Fruit fly (Drosophila melanogaster) whole organism, larva: ENCODE measurements around the gene CG45002.

Experiments
- noc ChIP-seq: fragments of 200-800 bp; sonication (Bioruptor generic); optimal IDR thresholded peaks from 3 replicates; lab custom pipeline; 2019; ENCODE audit warnings: missing biosample characterization, mild to moderate bottlenecking, missing genetic modification characterization, moderate library complexity

CG45002 gene

DNA sequence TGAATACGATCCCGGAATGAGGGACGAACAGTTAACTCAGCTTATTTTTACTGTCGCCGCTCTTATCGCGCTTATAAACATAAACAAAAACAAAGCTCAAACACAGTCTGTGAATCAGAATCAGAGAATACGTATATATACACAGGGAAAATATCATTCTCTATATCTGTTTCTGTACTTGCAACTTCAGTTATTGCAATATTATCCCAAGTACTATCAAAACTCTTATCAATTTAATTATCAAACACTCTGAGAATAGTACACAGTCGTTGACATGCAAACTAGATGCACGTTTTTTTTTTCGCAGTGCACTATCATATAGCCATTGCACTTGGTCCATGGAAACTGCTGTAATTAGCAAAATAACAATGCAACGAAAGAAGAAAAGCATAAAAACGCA is 121.1 kb downstream of the CG45002 start:
- no peak for TF ChIP-seq noc (tag; lab: Kevin White, UChicago)

DNA sequence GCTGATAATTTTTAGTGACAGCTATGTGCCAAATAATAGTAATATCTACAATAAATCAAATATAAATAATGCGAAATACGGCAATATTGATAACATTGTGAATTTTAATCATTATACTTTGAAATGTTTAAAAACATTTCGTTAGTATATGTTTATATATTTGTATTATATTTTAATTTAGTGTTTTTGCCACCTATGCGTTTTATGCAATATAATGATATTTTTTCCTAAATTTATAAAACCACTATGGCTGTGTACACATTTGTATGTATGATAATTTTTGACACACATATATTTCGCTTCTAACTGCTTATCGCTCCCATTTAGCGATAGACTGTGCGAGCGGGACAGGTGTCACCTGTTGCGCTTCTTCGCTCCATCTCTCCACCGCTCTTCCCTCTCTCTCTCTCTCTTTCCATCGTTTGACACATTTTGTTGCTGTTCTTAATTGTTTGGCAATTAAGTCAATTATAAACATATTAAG is 122.4 kb downstream of the CG45002 start:
- TF ChIP-seq noc (tag; lab: Kevin White, UChicago): peak; percentile 94

DNA sequence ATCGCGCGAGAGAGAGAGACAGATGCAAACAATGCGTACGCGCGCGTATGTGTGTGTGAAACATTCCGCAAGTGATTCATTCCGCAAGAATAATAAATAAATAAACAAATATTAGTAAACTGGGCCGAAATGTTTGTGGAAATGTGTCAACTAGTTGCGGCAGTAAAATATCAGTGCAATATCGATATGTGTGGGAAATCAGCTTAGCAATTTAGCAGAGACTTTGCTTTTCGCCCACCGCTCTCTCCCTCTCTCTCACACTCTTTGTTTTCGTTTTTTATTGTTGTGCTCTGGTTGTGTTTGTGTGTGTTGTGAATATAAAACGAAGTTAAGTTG is 123.0 kb downstream of the CG45002 start:
- TF ChIP-seq noc (tag; lab: Kevin White, UChicago): no peak

DNA sequence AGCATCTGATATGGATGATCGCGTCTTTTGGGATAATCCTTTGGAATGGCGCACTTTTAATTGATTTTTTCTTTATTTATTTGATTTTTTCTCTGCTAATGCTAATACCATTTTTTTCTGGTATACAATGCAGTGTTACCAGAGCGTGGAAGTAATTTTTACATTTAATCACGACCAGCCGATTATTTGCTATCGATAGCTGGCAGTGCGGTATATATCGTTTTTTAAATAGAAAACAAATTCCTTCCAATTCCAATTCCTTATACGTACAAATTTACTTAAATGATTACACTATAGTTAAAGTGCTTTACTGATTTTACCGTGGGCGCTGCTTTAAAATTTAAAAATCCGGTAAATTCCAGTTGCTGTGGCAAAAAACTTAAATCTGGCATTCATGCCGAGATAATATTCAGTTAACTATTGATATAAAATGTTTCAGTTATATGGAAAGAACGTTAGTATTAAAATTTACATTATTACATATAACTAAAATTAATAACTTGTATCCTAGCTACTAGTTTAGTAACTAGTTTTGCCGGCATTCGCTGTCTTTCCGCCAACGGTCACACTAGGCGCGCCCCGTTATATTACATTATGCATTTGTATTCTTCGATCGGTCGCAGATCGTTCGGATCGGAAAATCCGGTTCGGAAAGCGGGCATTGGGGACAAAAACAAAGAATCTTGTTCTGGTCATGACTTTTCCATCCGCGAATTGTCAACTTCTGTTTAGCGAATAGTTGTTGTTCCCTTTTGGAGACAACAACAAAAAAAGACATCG is 123.6 kb downstream of the CG45002 start, which contains the start of the genes CG13001 and RhoGAP15B:
CG13001 (minus strand) TSS at position 137 of the 780 bp plus-strand sequence.
RhoGAP15B (plus strand) TSS at position 556 of the 780 bp plus-strand sequence.
- peak; percentile 9 for TF ChIP-seq noc (tag; lab: Kevin White, UChicago)

DNA sequence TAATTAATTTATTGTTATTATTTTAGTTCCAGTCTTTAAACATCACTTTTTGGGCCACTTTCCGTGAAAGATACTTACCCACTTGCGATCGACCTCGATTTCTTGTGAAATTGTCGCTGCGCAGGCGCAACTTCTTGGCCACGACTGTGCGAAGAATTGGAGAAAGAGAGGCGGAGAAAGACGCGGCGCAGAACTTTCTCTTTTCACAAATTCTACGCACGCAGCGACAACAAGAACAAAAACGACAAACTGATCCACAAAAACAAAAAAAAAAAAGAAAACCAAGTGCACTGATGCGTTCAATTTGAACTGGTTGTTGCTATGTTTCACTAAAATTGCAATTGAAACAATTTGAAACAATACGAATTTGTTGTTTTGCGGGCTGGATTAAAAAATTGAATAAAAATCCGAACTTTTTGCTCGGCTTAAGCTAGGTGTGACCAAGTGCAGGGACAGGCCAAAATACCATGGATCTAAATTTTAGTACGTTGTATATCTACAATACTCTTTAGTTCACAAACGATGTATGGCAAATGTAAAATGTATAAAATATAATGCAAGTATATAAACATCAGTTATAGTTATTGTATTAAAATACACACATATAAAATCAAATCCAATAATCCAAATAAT is 126.0 kb downstream of the CG45002 start, which contains the start of gene wus:
wus (minus strand) TSS at position 448 of the 633 bp plus-strand sequence.
- no peak for TF ChIP-seq noc (tag; lab: Kevin White, UChicago)

DNA sequence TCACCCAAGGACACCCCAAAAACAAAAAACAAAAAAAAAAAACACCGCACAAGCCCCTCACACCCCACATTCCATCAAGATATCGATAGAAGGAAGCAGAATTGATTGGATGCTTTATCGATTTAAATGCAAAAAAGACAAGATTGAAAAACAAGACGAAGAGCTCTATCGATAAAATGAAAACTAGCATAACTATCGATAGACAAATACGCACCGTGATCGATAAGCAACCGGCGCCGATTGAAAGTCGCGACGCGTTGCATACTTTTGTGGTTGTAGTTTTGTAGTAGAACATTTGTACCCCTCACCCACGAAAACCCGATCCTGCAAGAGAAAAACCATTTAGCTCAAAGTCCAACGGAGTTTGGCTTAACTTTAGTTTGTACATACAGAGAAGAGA is 129.8 kb downstream of the CG45002 start:
- no peak for TF ChIP-seq noc (tag; lab: Kevin White, UChicago)

DNA sequence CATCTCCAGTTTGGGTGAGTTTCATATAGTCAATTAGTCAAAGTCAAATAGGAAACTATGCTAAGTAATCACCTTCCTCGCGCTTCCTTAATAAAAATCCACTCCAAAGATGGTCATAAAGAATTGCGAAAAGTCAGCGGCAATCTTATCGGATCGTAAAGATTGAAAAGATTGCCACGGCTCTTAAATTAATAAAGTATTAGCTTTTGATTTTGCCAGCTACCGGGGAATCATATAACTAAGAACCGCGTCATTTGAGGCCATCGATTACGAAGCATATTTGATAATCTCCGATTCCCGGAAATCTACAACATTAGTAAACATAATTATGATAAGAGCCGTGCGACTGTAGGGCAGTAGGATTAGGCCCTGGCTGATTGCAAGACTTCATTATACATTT is 132.1 kb downstream of the CG45002 start:
- TF ChIP-seq noc (tag; lab: Kevin White, UChicago): peak; percentile 69

DNA sequence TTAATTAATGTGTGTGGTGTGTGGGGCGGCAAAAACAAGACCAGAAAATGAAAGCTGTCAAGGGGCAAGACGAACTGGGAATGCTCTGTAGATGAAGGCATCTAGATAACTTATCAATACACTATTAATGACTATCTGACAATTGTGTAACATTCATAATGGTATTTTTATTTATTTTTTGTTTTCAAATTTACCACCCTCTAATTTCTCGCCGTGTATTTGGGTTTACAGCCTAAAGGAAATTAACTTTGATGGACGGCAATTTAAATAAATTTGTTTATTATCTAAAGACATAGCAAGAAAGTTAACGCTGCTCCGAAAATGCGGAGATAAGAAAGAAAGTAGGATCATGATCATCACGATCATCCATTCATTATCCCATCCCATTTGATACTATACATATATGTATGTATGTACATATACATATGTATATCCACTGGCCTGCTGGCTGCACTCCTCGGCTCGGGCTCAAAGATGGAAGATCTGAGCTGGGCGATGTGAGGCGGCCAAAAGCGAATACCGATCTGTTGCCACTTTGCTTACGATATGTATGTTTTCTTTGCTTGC is 133.6 kb downstream of the CG45002 start:
- TF ChIP-seq noc (tag; lab: Kevin White, UChicago): no peak

DNA sequence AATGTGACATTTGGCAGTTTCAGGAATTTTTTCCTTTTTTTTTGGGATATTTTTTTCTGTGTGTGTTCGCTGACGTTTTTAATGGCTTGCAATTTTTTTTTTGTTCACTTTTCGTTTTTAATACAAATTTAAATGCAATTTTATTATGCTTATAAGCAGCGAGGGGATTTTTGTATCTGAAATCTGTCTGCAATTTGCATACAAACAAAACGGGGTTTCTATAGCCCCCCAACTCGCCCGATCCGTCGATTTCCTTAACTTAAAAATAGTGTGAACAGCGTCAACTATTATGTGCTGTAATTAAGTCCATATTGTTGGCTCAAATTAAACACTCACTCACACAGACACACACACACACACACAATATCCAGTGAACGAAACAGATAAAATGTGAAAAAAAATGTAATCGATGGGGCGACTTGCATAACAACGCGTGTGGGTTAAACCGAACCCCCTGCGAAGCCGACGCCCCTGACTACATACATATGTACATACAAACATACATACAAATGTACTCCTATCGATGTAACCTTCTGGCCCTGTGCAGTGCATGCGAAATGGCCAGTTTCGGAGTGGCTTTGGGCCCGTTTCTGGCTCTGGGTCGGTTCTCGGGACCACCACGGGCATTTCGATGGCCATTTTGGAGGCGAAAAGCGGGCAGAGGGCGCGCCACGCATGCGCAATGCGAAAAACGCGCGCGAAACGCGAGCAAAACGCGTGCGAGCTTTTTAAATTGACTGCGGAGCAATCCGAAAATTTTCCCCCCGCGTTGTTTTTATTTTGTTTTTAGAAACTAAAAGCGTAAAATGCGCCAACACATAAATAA is 134.3 kb downstream of the CG45002 start:
- no peak for TF ChIP-seq noc (tag; lab: Kevin White, UChicago)

DNA sequence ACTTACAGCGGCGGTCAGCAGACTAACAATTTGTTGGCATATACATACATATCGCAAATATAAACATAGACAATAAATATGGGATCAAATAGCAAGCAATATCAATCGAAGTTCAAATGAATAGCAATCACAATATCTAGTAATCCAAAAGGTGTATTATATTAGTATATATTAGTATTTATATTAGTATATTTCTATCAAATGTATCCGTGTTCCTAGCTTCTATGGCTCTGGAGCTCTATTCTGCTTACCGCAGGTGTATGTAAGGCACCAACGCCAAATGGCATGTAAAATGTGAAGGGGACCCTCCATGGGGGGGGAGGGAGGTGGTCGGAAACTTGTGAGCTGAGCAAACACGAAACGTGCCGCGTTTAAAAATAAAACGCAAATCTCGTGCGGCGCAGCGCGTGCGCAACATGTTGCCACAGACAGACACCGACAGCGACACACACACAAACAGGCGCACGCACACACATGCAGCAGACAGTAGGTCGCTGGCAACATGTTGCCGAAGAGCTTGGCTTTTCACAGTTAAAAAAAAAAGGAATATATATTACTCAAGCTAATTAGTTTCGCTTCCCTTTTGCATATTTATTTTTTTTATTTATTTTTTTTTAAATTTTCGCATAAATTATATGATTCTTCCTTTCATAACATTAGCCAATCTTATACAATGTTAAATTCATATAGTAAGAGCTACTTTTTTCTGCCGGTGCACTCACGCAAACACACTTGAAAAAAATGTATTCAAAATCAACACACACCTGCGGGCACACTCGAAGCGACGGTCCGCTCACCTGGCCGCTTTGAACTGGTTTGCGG is 135.9 kb downstream of the CG45002 start:
- peak; percentile 36 for TF ChIP-seq noc (tag; lab: Kevin White, UChicago)

DNA sequence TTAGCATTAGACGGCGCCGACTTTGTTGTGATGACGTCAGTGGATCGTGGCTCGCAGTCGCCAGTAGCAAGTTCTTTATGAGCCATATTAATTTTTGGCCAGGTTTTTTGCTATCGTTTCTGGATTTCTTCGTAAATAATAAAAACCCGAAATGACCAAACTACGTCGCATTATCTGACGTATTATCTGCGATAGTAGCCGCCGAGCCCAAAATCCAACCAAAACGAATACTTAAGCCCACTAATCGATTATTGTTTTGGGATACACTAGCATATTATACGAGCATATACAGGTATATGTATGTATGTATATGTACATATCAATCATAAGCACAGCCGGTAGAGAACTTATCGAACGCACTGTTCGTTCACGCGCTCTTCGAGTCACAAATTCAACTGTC is 139.8 kb downstream of the CG45002 start:
- TF ChIP-seq noc (tag; lab: Kevin White, UChicago): no peak

DNA sequence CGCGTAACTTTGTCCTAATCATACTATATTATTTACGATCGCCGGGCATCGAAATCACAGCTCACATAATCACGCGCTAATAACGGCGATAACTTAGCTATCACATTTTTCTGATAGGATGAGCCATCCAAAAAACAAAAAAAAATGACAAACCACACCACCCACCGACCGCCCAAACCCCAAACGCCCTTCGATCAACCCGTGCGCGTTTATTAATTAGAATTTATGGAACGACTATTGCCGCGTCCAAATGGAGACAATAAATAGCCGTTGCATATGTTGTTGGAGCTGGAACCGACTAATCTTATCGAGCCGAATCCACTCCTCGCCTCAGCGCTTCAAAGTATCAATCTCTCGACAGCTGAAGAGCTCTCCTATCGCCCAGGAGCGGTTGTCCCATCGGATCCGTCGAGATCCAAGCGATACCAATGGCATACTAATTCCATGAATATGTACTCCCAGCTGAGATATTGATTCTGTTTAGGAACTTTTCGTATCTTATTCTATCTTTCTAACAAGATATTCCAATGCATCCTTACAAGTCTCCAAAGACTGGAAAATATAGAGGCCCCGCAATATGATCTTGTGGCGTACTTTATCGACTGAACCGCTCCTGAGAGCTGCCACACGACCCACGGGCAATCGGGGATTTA is 142.3 kb downstream of the CG45002 start:
- peak; percentile 61 for TF ChIP-seq noc (tag; lab: Kevin White, UChicago)

DNA sequence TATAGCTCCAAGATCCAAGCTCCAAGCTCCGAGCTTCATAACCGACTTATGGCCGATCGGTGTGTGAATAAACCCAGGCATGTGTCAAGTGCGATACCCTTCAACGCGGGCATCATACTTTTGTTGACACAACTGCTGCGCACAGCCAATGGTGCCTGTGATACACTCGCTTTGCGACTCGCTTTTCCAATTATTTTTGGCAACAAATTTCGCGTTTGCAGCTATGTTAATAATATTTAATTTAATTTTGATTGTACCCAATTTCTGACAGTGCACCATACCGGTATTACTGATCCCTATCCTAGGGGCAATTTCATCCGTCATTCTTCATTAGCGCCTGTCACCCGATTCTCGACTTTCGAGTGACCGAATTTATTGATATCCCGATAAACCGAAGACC is 143.0 kb downstream of the CG45002 start:
- TF ChIP-seq noc (tag; lab: Kevin White, UChicago): no peak

DNA sequence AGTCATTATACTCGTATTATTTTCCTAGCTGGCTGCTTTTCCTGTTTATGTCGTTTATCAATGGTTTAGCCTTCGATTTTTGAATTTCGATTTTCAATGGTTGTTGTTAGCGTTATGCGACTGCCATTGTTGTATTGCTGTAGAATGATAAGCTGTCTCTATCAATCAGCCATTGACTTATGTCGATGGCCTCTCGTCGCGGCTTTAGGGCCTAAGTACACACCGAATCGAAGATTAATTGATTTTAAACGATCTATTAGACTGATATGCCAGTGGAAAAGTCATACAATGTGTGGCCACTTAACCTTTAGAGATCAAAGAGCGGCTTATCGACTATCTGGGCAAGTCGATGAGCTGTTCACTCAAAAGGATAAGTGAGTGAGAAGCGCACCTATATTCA is 143.9 kb downstream of the CG45002 start:
- no peak for TF ChIP-seq noc (tag; lab: Kevin White, UChicago)
